Worm (Caenorhabditis elegans): ENCODE measurements around the gene W07G1.7.

DNA sequence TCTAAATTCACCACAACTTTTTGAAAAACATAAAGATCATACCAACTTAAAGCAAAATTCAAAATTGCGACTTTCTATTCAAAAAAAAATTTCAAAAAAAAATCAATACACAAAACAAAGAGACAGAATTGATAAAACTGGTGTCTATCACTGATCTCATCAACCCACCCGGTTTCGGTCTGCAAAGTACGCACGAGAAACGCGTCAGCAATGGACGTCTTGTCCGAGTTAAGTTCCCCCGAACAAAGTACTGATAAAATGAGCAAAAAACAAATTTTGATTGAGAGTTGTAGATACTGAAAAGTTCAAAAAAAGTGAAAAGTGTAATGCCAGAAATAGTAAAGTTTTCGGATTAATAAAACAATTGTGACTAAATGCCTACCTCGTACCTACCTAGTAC lies 7.8 kb downstream of the W07G1.7 start:
- TF ChIP-seq dmd-4 (tag; optimal IDR thresholded peaks at IDR 0.05; ENCODE audit: borderline replicate concordance) (no peak), nhr-11 (tag; optimal IDR thresholded peaks at IDR 0.05) (no peak), Y22D7AL.16 (tag; optimal IDR thresholded peaks at IDR 0.05) (no peak), C08G9.2 (tag; optimal IDR thresholded peaks at IDR 0.05) (no peak), rnt-1 (tag; optimal IDR thresholded peaks at IDR 0.05) (no peak), F13H6.1 (tag; optimal IDR thresholded peaks at IDR 0.05) (no peak), elt-2 (tag; optimal IDR thresholded peaks at IDR 0.05) (no peak), ztf-16 (tag; optimal IDR thresholded peaks at IDR 0.05) (no peak), ets-4 (tag; optimal IDR thresholded peaks at IDR 0.05) (no peak), fkh-10 (GFP tag; optimal IDR thresholded peaks at IDR 0.05) (no peak), K02D7.2 (tag; optimal IDR thresholded peaks at IDR 0.05) (no peak), pha-2 (tag; optimal IDR thresholded peaks at IDR 0.05) (no peak), ceh-18 (tag; optimal IDR thresholded peaks at IDR 0.05) (no peak)

All from whole organism, late embryonic.